Fruit fly (Drosophila melanogaster): Measurements from ENCODE around the gene ltl.

The ltl gene

dm6 chr3L:7560580-7560979, 41.8 kb downstream of the ltl start:
- no peak for TF ChIP-seq repo (GFP tag; optimal IDR thresholded peaks at IDR 0.05)
- peak; percentile 74 for TF ChIP-seq CTCF (GFP tag; optimal IDR thresholded peaks at IDR 0.05)

- TF ChIP-seq CG4328 (GFP tag; optimal IDR thresholded peaks at IDR 0.05): peak; percentile 2
- TF ChIP-seq CG34376 (GFP tag; optimal IDR thresholded peaks at IDR 0.05): no peak
These were observed 43.5 kb downstream of the ltl start, which contains the start of gene frac for dm6 chr3L:7562310-7562709. TSS of gene frac (plus strand) at chr3L:7562610.

DNA sequence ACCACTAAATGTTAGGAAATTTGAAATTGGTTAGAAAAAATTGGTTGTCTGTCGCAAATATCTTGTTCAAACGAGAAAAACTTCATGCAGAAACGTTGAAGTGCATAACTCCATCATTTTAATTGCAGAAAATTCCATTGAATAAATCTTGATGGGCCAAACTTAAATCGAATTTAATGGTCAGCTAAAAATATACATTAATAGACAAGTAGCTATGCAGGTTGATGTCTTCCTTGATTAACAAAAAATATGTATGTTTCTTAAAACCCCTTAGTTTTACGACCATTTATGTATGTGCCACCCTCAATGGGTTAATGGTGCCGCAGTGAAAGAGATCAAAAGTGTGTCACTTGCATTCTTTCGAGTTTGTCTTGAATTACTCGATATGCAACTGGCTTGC, 54.2 kb downstream of the ltl start:
- TF ChIP-seq Bdp1 (GFP tag; optimal IDR thresholded peaks at IDR 0.05) (no peak), CG12104 (GFP tag; optimal IDR thresholded peaks at IDR 0.05) (no peak), sens (GFP tag) (no peak), ham (GFP tag; IDR thresholded peaks at IDR 0.05) (no peak), gt (GFP tag; IDR thresholded peaks at IDR 0.05) (no peak), chm (GFP tag; IDR thresholded peaks at IDR 0.05) (no peak), Usf (GFP tag; optimal IDR thresholded peaks at IDR 0.05) (no peak), dmrt11E (tag; optimal IDR thresholded peaks at IDR 0.05) (no peak), CG6272 (GFP tag; IDR thresholded peaks at IDR 0.05) (no peak), Side (GFP tag; optimal IDR thresholded peaks at IDR 0.05) (no peak), nerfin-1 (tag; optimal IDR thresholded peaks at IDR 0.05) (no peak), ATbp (GFP tag; optimal IDR thresholded peaks at IDR 0.05) (no peak), gfzf (GFP tag; optimal IDR thresholded peaks at IDR 0.05) (no peak), CG18764 (GFP tag; optimal IDR thresholded peaks at IDR 0.05) (no peak), ind (GFP tag; optimal IDR thresholded peaks at IDR 0.05) (no peak), crol (GFP tag; IDR thresholded peaks at IDR 0.05) (no peak), H15 (GFP tag; IDR thresholded peaks at IDR 0.05) (no peak), CG13123 (GFP tag; optimal IDR thresholded peaks at IDR 0.05) (no peak), CG31365 (tag; optimal IDR thresholded peaks at IDR 0.05) (no peak), E2f1 (GFP tag; IDR thresholded peaks at IDR 0.05) (no peak)
